Fruit fly (Drosophila melanogaster): Measurements from ENCODE around the gene CG9368.
A peak's percentile ranks its signal among the peaks of the same experiment; 100 is the strongest.

Gene CG9368

DNA sequence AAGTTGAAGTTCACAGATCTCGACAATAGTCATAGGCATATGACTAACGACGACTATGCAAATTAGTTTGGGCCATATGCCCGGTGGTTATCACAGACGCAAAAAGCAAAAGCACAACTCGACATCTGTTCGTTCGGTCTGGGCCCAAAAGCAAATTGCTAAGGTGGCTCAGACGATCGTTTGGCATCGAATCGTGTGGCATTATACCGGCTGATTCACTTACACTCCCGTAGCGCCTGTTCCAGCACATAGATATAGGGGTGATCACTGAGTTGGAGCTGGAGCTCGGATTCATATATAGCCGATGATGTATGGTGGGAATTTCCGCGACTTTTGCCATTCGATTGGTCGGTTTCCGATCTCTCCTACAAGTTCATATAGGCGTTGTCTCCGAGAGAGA lies 35.3 kb upstream of the CG9368 start:
- TF ChIP-seq Dbx (GFP tag; IDR thresholded peaks at IDR 0.05) = 0 out of 3 replicates have a peak, but pooled peaks have one; percentile 37
- no peak for TF ChIP-seq Dad (GFP tag; optimal IDR thresholded peaks at IDR 0.05)
- TF ChIP-seq Jarid2 (GFP tag; optimal IDR thresholded peaks at IDR 0.05) = no peak
- no peak for TF ChIP-seq kay (GFP tag; optimal IDR thresholded peaks at IDR 0.05)
- no peak for TF ChIP-seq Doc3 (GFP tag; IDR thresholded peaks at IDR 0.05; ENCODE audit: partially characterized antibody)
- TF ChIP-seq Med (GFP tag) = peak; percentile 48
- TF ChIP-seq tio (GFP tag; optimal IDR thresholded peaks at IDR 0.05) = no peak
- TF ChIP-seq CG12769 (tag; optimal IDR thresholded peaks at IDR 0.05) = peak; percentile 75
- TF ChIP-seq so (GFP tag; IDR thresholded peaks at IDR 0.05) = peak; percentile 24; the same call in 1 of the 3 replicates
- no peak for TF ChIP-seq NfI (GFP tag; optimal IDR thresholded peaks at IDR 0.05)
- TF ChIP-seq CG13894 (tag; optimal IDR thresholded peaks at IDR 0.05) = peak; percentile 100
- no peak for TF ChIP-seq slou (GFP tag; optimal IDR thresholded peaks at IDR 0.05)
- peak; percentile 68 for TF ChIP-seq vvl (GFP tag; IDR thresholded peaks at IDR 0.05)
- no peak for TF ChIP-seq YL-1 (GFP tag; optimal IDR thresholded peaks at IDR 0.05)
- peak; percentile 11 for TF ChIP-seq Nf-YB (GFP tag; optimal IDR thresholded peaks at IDR 0.05)
- no peak for TF ChIP-seq CG13287 (GFP tag; IDR thresholded peaks at IDR 0.05; ENCODE audit: partially characterized antibody)
- no peak for TF ChIP-seq ase (GFP tag; IDR thresholded peaks at IDR 0.05)
- no peak for TF ChIP-seq scrt (GFP tag; optimal IDR thresholded peaks at IDR 0.05)
- TF ChIP-seq Deaf1 (tag; optimal IDR thresholded peaks at IDR 0.05) = peak; percentile 16
- peak; percentile 53 for TF ChIP-seq Ets65A (GFP tag)
- TF ChIP-seq CG18011 (GFP tag; optimal IDR thresholded peaks at IDR 0.05) = no peak
- TF ChIP-seq peb (GFP tag; IDR thresholded peaks at IDR 0.05) = no peak
- TF ChIP-seq dysf (GFP tag; IDR thresholded peaks at IDR 0.05) = no peak
- TF ChIP-seq Hr3 (GFP tag; optimal IDR thresholded peaks at IDR 0.05) = no peak
- TF ChIP-seq Opbp (GFP tag; IDR thresholded peaks at IDR 0.05; ENCODE audit: partially characterized antibody) = no peak
- peak; percentile 69; the same call in 1 of the 4 replicates for TF ChIP-seq chinmo (GFP tag; IDR thresholded peaks at IDR 0.05; ENCODE audit: partially characterized antibody)
- peak; percentile 71; the same call in 1 of the 3 replicates for TF ChIP-seq CG2199 (GFP tag; IDR thresholded peaks at IDR 0.05)
- no peak for TF ChIP-seq Side (GFP tag; optimal IDR thresholded peaks at IDR 0.05)
- TF ChIP-seq CG6175 (GFP tag; IDR thresholded peaks at IDR 0.05) = 0 out of 3 replicates have a peak, but pooled peaks have one; percentile 34
- TF ChIP-seq CG10543 (GFP tag; optimal IDR thresholded peaks at IDR 0.05) = peak; percentile 3
- peak; percentile 20 for TF ChIP-seq D (optimal IDR thresholded peaks at IDR 0.05)
- no peak for TF ChIP-seq D (GFP tag; optimal IDR thresholded peaks at IDR 0.05)
- peak; percentile 31 for TF ChIP-seq abd-A (tag; optimal IDR thresholded peaks at IDR 0.05)

DNA sequence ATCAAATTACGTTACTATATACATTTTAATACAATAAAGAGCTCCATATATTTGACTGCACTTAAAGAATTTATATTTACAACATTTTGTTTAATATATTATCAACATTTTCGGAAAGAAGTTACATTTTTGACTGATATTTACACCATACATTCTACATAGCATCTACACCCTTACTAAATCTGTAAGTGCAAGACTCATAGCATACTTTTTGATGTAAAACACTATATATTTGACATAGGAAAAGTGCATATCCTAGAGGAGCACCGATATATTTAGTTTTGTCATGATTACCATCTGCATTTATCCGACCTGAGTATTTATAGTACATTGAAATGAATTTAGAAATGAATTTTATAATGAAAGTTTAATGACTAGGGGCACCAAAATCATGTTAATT lies 32.4 kb upstream of the CG9368 start:
- TF ChIP-seq stwl (tag; optimal IDR thresholded peaks at IDR 0.05) (peak; percentile 14), CG2199 (GFP tag; IDR thresholded peaks at IDR 0.05) (peak; percentile 68; the same call in 1 of the 3 replicates), knrl (GFP tag; IDR thresholded peaks at IDR 0.05; ENCODE audit: partially characterized antibody) (peak; percentile 55), Ets97D (GFP tag; optimal IDR thresholded peaks at IDR 0.05) (no peak), Bgb (GFP tag; IDR thresholded peaks at IDR 0.05; ENCODE audit: partially characterized antibody) (peak; percentile 54), CG42726 (GFP tag; IDR thresholded peaks at IDR 0.05; ENCODE audit: partially characterized antibody) (0 out of 2 replicates have a peak, but pooled peaks have one; percentile 12), CTCF (GFP tag; optimal IDR thresholded peaks at IDR 0.05) (peak; percentile 69), CG1603 (tag; optimal IDR thresholded peaks at IDR 0.05) (peak; percentile 9), z (GFP tag; IDR thresholded peaks at IDR 0.05) (no peak), onecut (GFP tag; IDR thresholded peaks at IDR 0.05) (no peak), jing (GFP tag; optimal IDR thresholded peaks at IDR 0.05) (no peak), amos (GFP tag; IDR thresholded peaks at IDR 0.05; ENCODE audit: partially characterized antibody) (peak; percentile 60; the same call in 1 of the 2 replicates), Dip3 (GFP tag; optimal IDR thresholded peaks at IDR 0.05) (no peak)
